Fruit fly (Drosophila melanogaster) whole organism, embryonic: Measurements from ENCODE around the gene gammaCOP.

Source experiments
- B-H1 ChIP-seq: fragments of 200-800 bp; sonication (Bioruptor generic); IDR thresholded peaks from 3 replicates; pipeline ENCODE4 v1.3.6; 2022; ENCODE audit warnings: missing biosample characterization, missing genetic modification characterization
- BEAF-32 ChIP-seq: fragments of 200-800 bp; sonication (Bioruptor generic); optimal IDR thresholded peaks from 3 replicates; lab custom pipeline; 2017; ENCODE audit warnings: missing biosample characterization, missing genetic modification characterization, mild to moderate bottlenecking, moderate library complexity, missing genetic modification reagents
- CG11504 ChIP-seq: fragments of 200-800 bp; sonication (Bioruptor generic); optimal IDR thresholded peaks from 3 replicates; lab custom pipeline; 2019; ENCODE audit warnings: missing biosample characterization, mild to moderate bottlenecking, missing genetic modification characterization, moderate library complexity
- CG12104 ChIP-seq: fragments of 200-800 bp; sonication (Bioruptor generic); optimal IDR thresholded peaks from 3 replicates; lab custom pipeline; 2016; ENCODE audit warnings: missing biosample characterization, missing genetic modification characterization
- CG12236 ChIP-seq: fragments of 200-800 bp; sonication (Bioruptor generic); optimal IDR thresholded peaks from 2 replicates; lab custom pipeline; 2016; ENCODE audit warnings: missing biosample characterization, missing genetic modification characterization
- CG12744 ChIP-seq: fragments of 200-800 bp; sonication (Bioruptor generic); optimal IDR thresholded peaks from 2 replicates; lab custom pipeline; 2016; ENCODE audit warnings: missing biosample characterization, missing genetic modification characterization
- CG12942 ChIP-seq: fragments of 200-800 bp; sonication (Bioruptor generic); optimal IDR thresholded peaks from 3 replicates; lab custom pipeline; 2016; ENCODE audit warnings: missing biosample characterization, missing genetic modification characterization
- CG15514 ChIP-seq: fragments of 200-800 bp; sonication (Bioruptor generic); optimal IDR thresholded peaks from 3 replicates; lab custom pipeline; 2017; ENCODE audit warnings: missing biosample characterization, missing genetic modification characterization, mild to moderate bottlenecking, moderate library complexity, missing genetic modification reagents
- CG1602 ChIP-seq: fragments of 200-800 bp; sonication (Bioruptor generic); optimal IDR thresholded peaks from 3 replicates; lab custom pipeline; 2016; ENCODE audit warnings: missing biosample characterization, missing genetic modification characterization
- CG17328 ChIP-seq: fragments of 200-800 bp; sonication (Bioruptor generic); IDR thresholded peaks from 2 replicates; pipeline ENCODE4 v1.3.6; 2022; ENCODE audit warnings: missing biosample characterization, missing genetic modification characterization
- CG17612 ChIP-seq: fragments of 200-800 bp; sonication (Bioruptor generic); IDR thresholded peaks from 2 replicates; pipeline ENCODE4 v1.3.6; 2022; ENCODE audit warnings: missing biosample characterization, missing genetic modification characterization
- CG17802 ChIP-seq: fragments of 200-800 bp; sonication (Bioruptor generic); optimal IDR thresholded peaks from 2 replicates; lab custom pipeline; 2018; ENCODE audit warnings: missing biosample characterization, mild to moderate bottlenecking, missing genetic modification characterization, moderate library complexity
- CG2875 ChIP-seq: fragments of 200-800 bp; sonication (Bioruptor generic); optimal IDR thresholded peaks from 2 replicates; lab custom pipeline; 2017; ENCODE audit warnings: missing biosample characterization, mild to moderate bottlenecking, missing genetic modification characterization, missing genetic modification reagents
- CG34224 ChIP-seq: fragments of 200-800 bp; sonication (Bioruptor generic); IDR thresholded peaks from 3 replicates; pipeline ENCODE4 v1.3.6; 2022; ENCODE audit warnings: missing biosample characterization, missing genetic modification characterization; ENCODE audit not compliant: partially characterized antibody
- CG4820 ChIP-seq: fragments of 200-800 bp; sonication (Bioruptor generic); optimal IDR thresholded peaks from 3 replicates; lab custom pipeline; 2016; ENCODE audit warnings: missing biosample characterization, missing genetic modification characterization
- CG6654 ChIP-seq: fragments of 200-800 bp; sonication (Bioruptor generic); optimal IDR thresholded peaks from 2 replicates; lab custom pipeline; 2017; ENCODE audit warnings: missing biosample characterization, mild to moderate bottlenecking, missing genetic modification characterization
- CG6683 ChIP-seq: fragments of 200-800 bp; sonication (Bioruptor generic); optimal IDR thresholded peaks from 2 replicates; lab custom pipeline; 2017; ENCODE audit warnings: missing biosample characterization, mild to moderate bottlenecking, missing genetic modification characterization, missing genetic modification reagents
- CG6813 ChIP-seq: fragments of 200-800 bp; sonication (Bioruptor generic); optimal IDR thresholded peaks from 2 replicates; lab custom pipeline; 2017; ENCODE audit warnings: missing biosample characterization, missing genetic modification characterization, mild to moderate bottlenecking, moderate library complexity, missing genetic modification reagents
- CG7357 ChIP-seq: fragments of 200-800 bp; sonication (Bioruptor generic); IDR thresholded peaks from 3 replicates; pipeline ENCODE4 v1.3.6; 2022; ENCODE audit warnings: missing biosample characterization, missing genetic modification characterization
- CG8944 ChIP-seq: fragments of 200-800 bp; sonication (Bioruptor generic); optimal IDR thresholded peaks from 3 replicates; lab custom pipeline; 2016; ENCODE audit warnings: missing biosample characterization, missing genetic modification characterization
- CG9609 ChIP-seq: fragments of 200-800 bp; sonication (Bioruptor generic); optimal IDR thresholded peaks from 3 replicates; lab custom pipeline; 2016; ENCODE audit warnings: missing biosample characterization, missing genetic modification characterization
- Dip2 ChIP-seq: fragments of 200-800 bp; sonication (Bioruptor generic); IDR thresholded peaks from 2 replicates; pipeline ENCODE4 v1.3.6; 2022; ENCODE audit warnings: missing biosample characterization, missing genetic modification characterization
- Dref ChIP-seq: fragments of 200-800 bp; sonication (Bioruptor generic); IDR thresholded peaks from 2 replicates; pipeline ENCODE4 v1.3.6; 2022; ENCODE audit warnings: missing biosample characterization, missing genetic modification characterization
- E2f2 ChIP-seq: fragments of 200-800 bp; sonication (Bioruptor generic); IDR thresholded peaks from 2 replicates; pipeline ENCODE4 v1.3.6; 2022; ENCODE audit warnings: missing biosample characterization, missing genetic modification characterization
- Ets65A ChIP-seq: fragments of 200-800 bp; sonication (Bioruptor generic); peaks from one replicate; lab custom pipeline; 2016; ENCODE audit warnings: missing biosample characterization, missing genetic modification characterization
- GATAe ChIP-seq: fragments of 200-800 bp; sonication (Bioruptor generic); conservative IDR thresholded peaks from 2 replicates; pipeline ENCODE4 v1.3.6; 2022; ENCODE audit warnings: missing biosample characterization, missing genetic modification characterization
- Hmr ChIP-seq: fragments of 200-800 bp; sonication (Bioruptor generic); optimal IDR thresholded peaks from 3 replicates; lab custom pipeline; 2017; ENCODE audit warnings: mild to moderate bottlenecking, missing biosample characterization, missing genetic modification reagents, missing genetic modification characterization
- NC2α ChIP-seq: fragments of 200-800 bp; sonication (Bioruptor generic); optimal IDR thresholded peaks from 2 replicates; lab custom pipeline; 2016; ENCODE audit warnings: missing biosample characterization, missing genetic modification characterization
- Nf-YB ChIP-seq: fragments of 200-800 bp; sonication (Bioruptor generic); optimal IDR thresholded peaks from 3 replicates; lab custom pipeline; 2019; ENCODE audit warnings: missing biosample characterization, mild to moderate bottlenecking, missing genetic modification characterization, moderate library complexity
- Optix ChIP-seq: fragments of 200-800 bp; sonication (Bioruptor generic); IDR thresholded peaks from 3 replicates; pipeline ENCODE4 v1.3.6; 2022; ENCODE audit warnings: missing biosample characterization, missing genetic modification characterization
- Poxn ChIP-seq: fragments of 200-800 bp; sonication (Bioruptor generic); IDR thresholded peaks from 2 replicates; pipeline ENCODE4 v1.3.6; 2022; ENCODE audit warnings: missing biosample characterization, missing genetic modification characterization
- Ssrp ChIP-seq: fragments of 200-800 bp; sonication (Bioruptor generic); optimal IDR thresholded peaks from 2 replicates; lab custom pipeline; 2018; ENCODE audit warnings: missing biosample characterization, mild to moderate bottlenecking, missing genetic modification characterization, moderate library complexity
- cas ChIP-seq: fragments of 200-800 bp; sonication (Bioruptor generic); IDR thresholded peaks from 2 replicates; pipeline ENCODE4 v1.3.6; 2022; ENCODE audit warnings: missing biosample characterization, missing genetic modification characterization
- chm ChIP-seq: fragments of 200-800 bp; sonication (Bioruptor generic); IDR thresholded peaks from 2 replicates; pipeline ENCODE4 v1.3.6; 2022; ENCODE audit warnings: missing biosample characterization, missing genetic modification characterization
- dm ChIP-seq: fragments of 200-800 bp; sonication (Bioruptor generic); optimal IDR thresholded peaks from 3 replicates; lab custom pipeline; 2016; ENCODE audit warnings: missing biosample characterization, missing genetic modification characterization
- hb ChIP-seq: fragments of 200-800 bp; sonication (Bioruptor generic); IDR thresholded peaks from 3 replicates; pipeline ENCODE4 v1.3.6; 2022; ENCODE audit warnings: missing biosample characterization, missing genetic modification characterization; ENCODE audit not compliant: partially characterized antibody
- hbn ChIP-seq: fragments of 200-800 bp; sonication (Bioruptor generic); IDR thresholded peaks from 2 replicates; pipeline ENCODE4 v1.3.6; 2022; ENCODE audit warnings: missing biosample characterization, missing genetic modification characterization; ENCODE audit not compliant: partially characterized antibody
- kay ChIP-seq: fragments of 200-800 bp; sonication (Bioruptor generic); optimal IDR thresholded peaks from 2 replicates; lab custom pipeline; 2016; ENCODE audit warnings: missing biosample characterization, missing genetic modification characterization
- lola ChIP-seq, 3 experiments: fragments of >200 bp in 2 of 3; fragments of 200-800 bp in 1 of 3; sonication (Bioruptor generic) in 1 of 3; optimal IDR thresholded peaks; 2 replicates each; lab custom pipeline; 2017 to 2019; ENCODE audit warnings: missing biosample characterization in 3 of 3, missing genetic modification characterization in 3 of 3, mild to moderate bottlenecking in 1 of 3, moderate library complexity in 1 of 3
- nau ChIP-seq: fragments of 200-800 bp; sonication (Bioruptor generic); optimal IDR thresholded peaks from 3 replicates; lab custom pipeline; 2017; ENCODE audit warnings: missing biosample characterization, mild to moderate bottlenecking, missing genetic modification characterization, missing genetic modification reagents
- otp ChIP-seq: fragments of 200-800 bp; sonication (Bioruptor generic); IDR thresholded peaks from 3 replicates; pipeline ENCODE4, ENCODE4 v1.3.6; 2022; ENCODE audit warnings: missing biosample characterization, missing genetic modification characterization
- pan ChIP-seq, 4 experiments: fragments of >200 bp in 3 of 4; fragments of 200-800 bp in 1 of 4; sonication (Bioruptor generic) in 1 of 4; optimal IDR thresholded peaks in 3 of 4; IDR thresholded peaks in 1 of 4; 2 replicates each; pipeline versions ENCODE4 v1.3.6 to Lab custom; 2017 to 2022; ENCODE audit warnings: missing biosample characterization in 2 of 4, missing genetic modification characterization in 2 of 4, mixed read lengths in 1 of 4
- pnt ChIP-seq: fragments of 200-800 bp; sonication (Bioruptor generic); optimal IDR thresholded peaks from 3 replicates; lab custom pipeline; 2016; ENCODE audit warnings: missing biosample characterization, missing genetic modification characterization
- pzg ChIP-seq: fragments of 200-800 bp; sonication (Bioruptor generic); optimal IDR thresholded peaks from 3 replicates; lab custom pipeline; 2018; ENCODE audit warnings: missing biosample characterization, mild to moderate bottlenecking, missing genetic modification characterization, moderate library complexity
- sens ChIP-seq: fragments of 200-800 bp; sonication (Bioruptor generic); peaks from one replicate; lab custom pipeline; 2016; ENCODE audit warnings: missing biosample characterization, missing genetic modification characterization
- sima ChIP-seq: fragments of 200-800 bp; sonication (Bioruptor generic); optimal IDR thresholded peaks from 2 replicates; lab custom pipeline; 2016; ENCODE audit warnings: missing biosample characterization, missing genetic modification characterization
- unpg ChIP-seq: fragments of 200-800 bp; sonication (Bioruptor generic); optimal IDR thresholded peaks from 3 replicates; lab custom pipeline; 2018; ENCODE audit warnings: missing biosample characterization, mild to moderate bottlenecking, missing genetic modification characterization, moderate library complexity
- vfl ChIP-seq: fragments of 200-800 bp; sonication (Bioruptor generic); optimal IDR thresholded peaks from 2 replicates; lab custom pipeline; 2016; ENCODE audit warnings: missing biosample characterization, missing genetic modification characterization
- vvl ChIP-seq: fragments of 200-800 bp; sonication (Bioruptor generic); IDR thresholded peaks from 2 replicates; pipeline ENCODE4 v1.3.6; 2022; ENCODE audit warnings: missing biosample characterization, missing genetic modification characterization
- zfh2 ChIP-seq: fragments of 200-800 bp; sonication (Bioruptor generic); optimal IDR thresholded peaks from 2 replicates; lab custom pipeline; 2016; ENCODE audit warnings: missing biosample characterization, missing genetic modification characterization

The gammaCOP gene

dm6 chr3R:31588374-31588773, 16.4 kb downstream of the gammaCOP start, which contains the start of gene CG1635:
CG1635 (plus strand) TSS chr3R:31588673.
- TF ChIP-seq BEAF-32 (GFP tag; lab: Kevin White, UChicago) = peak; percentile 32
- peak; percentile 97 for TF ChIP-seq vfl (GFP tag; lab: Kevin White, UChicago)
- peak; percentile 100 for TF ChIP-seq CG17328 (GFP tag; lab: Robert Waterston, UW)
- TF ChIP-seq Hmr (GFP tag; lab: Kevin White, UChicago) = peak; percentile 100
- peak; percentile 97 for TF ChIP-seq Poxn
- TF ChIP-seq Nf-YB (GFP tag; lab: Kevin White, UChicago) = peak; percentile 92
- TF ChIP-seq NC2α (GFP tag; lab: Kevin White, UChicago) = peak; percentile 97
- peak; percentile 97 for TF ChIP-seq CG9609 (GFP tag; lab: Kevin White, UChicago)
- TF ChIP-seq CG12744 = peak; percentile 99
- peak; percentile 48 for TF ChIP-seq hbn (GFP tag; lab: Robert Waterston, UW)
- TF ChIP-seq Optix (GFP tag; lab: Robert Waterston, UW) = peak; percentile 96
- TF ChIP-seq lola (GFP tag; optimal IDR thresholded peaks at IDR 0.05; lab: Kevin White, UChicago) = peak in 1 of 3 experiments; percentile 99
- TF ChIP-seq CG1602 (GFP tag; lab: Kevin White, UChicago) = peak; percentile 97
- TF ChIP-seq CG6683 = peak; percentile 98
- TF ChIP-seq vvl = peak; percentile 100
- TF ChIP-seq sima = peak; percentile 70
- peak; percentile 99 for TF ChIP-seq otp
- peak; percentile 94 for TF ChIP-seq CG12236 (GFP tag; lab: Kevin White, UChicago)
- TF ChIP-seq CG8944 (GFP tag; lab: Kevin White, UChicago) = peak; percentile 96
- TF ChIP-seq chm (GFP tag; lab: Robert Waterston, UW) = peak; percentile 99
- peak; percentile 100 for TF ChIP-seq sens
- peak; percentile 93 for TF ChIP-seq CG6654 (GFP tag; lab: Kevin White, UChicago)
- TF ChIP-seq E2f2 (GFP tag; lab: Robert Waterston, UW) = peak; percentile 92
- TF ChIP-seq Ssrp (tag; lab: Kevin White, UChicago) = peak; percentile 99
- peak; percentile 93 for TF ChIP-seq CG12104 (GFP tag; lab: Kevin White, UChicago)
- peak; percentile 96 for TF ChIP-seq CG15514 (GFP tag; lab: Kevin White, UChicago)
- TF ChIP-seq pzg = peak; percentile 40
- peak; percentile 95 for TF ChIP-seq CG7357
- TF ChIP-seq CG4820 (GFP tag; lab: Kevin White, UChicago) = peak; percentile 98
- TF ChIP-seq CG12942 = peak; percentile 98
- peak; percentile 98 for TF ChIP-seq zfh2 (GFP tag; lab: Kevin White, UChicago)
- TF ChIP-seq Dip2 = peak; percentile 78
- peak; percentile 98 for TF ChIP-seq GATAe
- TF ChIP-seq CG2875 = peak; percentile 99
- TF ChIP-seq unpg = peak; percentile 100
- peak; percentile 99 for TF ChIP-seq cas (GFP tag; lab: Robert Waterston, UW)
- TF ChIP-seq kay = peak; percentile 99
- peak; percentile 87 for TF ChIP-seq CG34224 (GFP tag; lab: Robert Waterston, UW)
- peak; percentile 87 for TF ChIP-seq pnt
- TF ChIP-seq Dref (GFP tag; lab: Robert Waterston, UW) = peak; percentile 50
- peak; percentile 92 for TF ChIP-seq CG17802 (tag; lab: Kevin White, UChicago)
- peak; percentile 98 for TF ChIP-seq B-H1
- TF ChIP-seq CG6813 (GFP tag; lab: Kevin White, UChicago) = peak; percentile 99
- TF ChIP-seq nau (GFP tag; lab: Kevin White, UChicago) = no peak
- TF ChIP-seq pan (optimal IDR thresholded peaks at IDR 0.05; lab: Kevin White, UChicago) = no peak
- TF ChIP-seq pan (GFP tag; optimal IDR thresholded peaks at IDR 0.05 in 1 of 2, IDR thresholded peaks at IDR 0.05 in 1 of 2) = peak in 1 of 2 experiments; percentile 100
- TF ChIP-seq Ets65A (GFP tag; lab: Kevin White, UChicago) = peak; percentile 90
- peak; percentile 98 for TF ChIP-seq CG17612 (GFP tag; lab: Robert Waterston, UW)
- TF ChIP-seq dm (GFP tag; lab: Kevin White, UChicago) = peak; percentile 97
- peak; percentile 54; the same call in 1 of the 3 replicates for TF ChIP-seq hb
- peak; percentile 98 for TF ChIP-seq CG11504 (tag; lab: Kevin White, UChicago)
